Fruit fly (Drosophila melanogaster) whole organism, adult: ENCODE results near the gene spri.

Source experiments
- CG11617 ChIP-seq: fragments of 200-800 bp; sonication (Bioruptor generic); optimal IDR thresholded peaks from 2 replicates; lab custom pipeline; 2017; ENCODE audit warnings: mild to moderate bottlenecking, missing biosample characterization, missing genetic modification reagents, missing genetic modification characterization
- CG12768 ChIP-seq: fragments of 200-800 bp; sonication (Bioruptor generic); optimal IDR thresholded peaks from 2 replicates; lab custom pipeline; 2017; ENCODE audit warnings: missing biosample characterization, missing genetic modification characterization, mild to moderate bottlenecking, moderate library complexity, missing genetic modification reagents
- CG14711 ChIP-seq: fragments of 200-800 bp; sonication (Bioruptor generic); optimal IDR thresholded peaks from 2 replicates; lab custom pipeline; 2018; ENCODE audit warnings: missing biosample characterization, mild to moderate bottlenecking, missing genetic modification characterization, moderate library complexity
- CG1620 ChIP-seq: fragments of 200-800 bp; sonication (Bioruptor generic); optimal IDR thresholded peaks from 2 replicates; lab custom pipeline; 2016; ENCODE audit warnings: missing biosample characterization, missing genetic modification characterization
- CG33017 ChIP-seq: fragments of 200-800 bp; sonication (Bioruptor generic); optimal IDR thresholded peaks from 2 replicates; lab custom pipeline; 2018; ENCODE audit warnings: missing biosample characterization, mild to moderate bottlenecking, missing genetic modification characterization, moderate library complexity
- CG5204 ChIP-seq: fragments of 200-800 bp; sonication (Bioruptor generic); optimal IDR thresholded peaks from 2 replicates; lab custom pipeline; 2016; ENCODE audit warnings: missing biosample characterization, missing genetic modification characterization
- CG7045 ChIP-seq: fragments of 200-800 bp; sonication (Bioruptor generic); optimal IDR thresholded peaks from 2 replicates; lab custom pipeline; 2017; ENCODE audit warnings: missing biosample characterization, mild to moderate bottlenecking, missing genetic modification characterization
- CG7101 ChIP-seq: fragments of 200-800 bp; sonication (Bioruptor generic); optimal IDR thresholded peaks from 2 replicates; lab custom pipeline; 2018; ENCODE audit warnings: missing biosample characterization, mild to moderate bottlenecking, missing genetic modification characterization, moderate library complexity
- Clk ChIP-seq: fragments of 200-800 bp; sonication (Bioruptor generic); optimal IDR thresholded peaks from 2 replicates; lab custom pipeline; 2017; ENCODE audit warnings: missing biosample characterization, missing genetic modification characterization
- Crg-1 ChIP-seq: fragments of 200-800 bp; sonication (Bioruptor generic); optimal IDR thresholded peaks from 2 replicates; lab custom pipeline; 2016; ENCODE audit warnings: missing biosample characterization, missing genetic modification characterization
- Hr96 ChIP-seq: fragments of 200-800 bp; sonication (Bioruptor generic); optimal IDR thresholded peaks from 2 replicates; lab custom pipeline; 2016; ENCODE audit warnings: missing biosample characterization, missing genetic modification characterization
- Mnt ChIP-seq: fragments of 200-800 bp; sonication (Bioruptor generic); optimal IDR thresholded peaks from 2 replicates; lab custom pipeline; 2016; ENCODE audit warnings: missing biosample characterization, mild to moderate bottlenecking, missing genetic modification characterization
- bab1 ChIP-seq: fragments of 200-800 bp; sonication (Bioruptor generic); optimal IDR thresholded peaks from 3 replicates; lab custom pipeline; 2019; ENCODE audit warnings: missing biosample characterization, mild to moderate bottlenecking, missing genetic modification characterization, moderate library complexity
- cic ChIP-seq: fragments of 200-800 bp; sonication (Bioruptor generic); optimal IDR thresholded peaks from 2 replicates; lab custom pipeline; 2017; ENCODE audit warnings: missing biosample characterization, mild to moderate bottlenecking, missing genetic modification characterization, moderate library complexity
- cnc ChIP-seq, 2 experiments: fragments of >200 bp; optimal IDR thresholded peaks; 2 replicates each; lab custom pipeline; 2017
- kay ChIP-seq: fragments of 200-800 bp; sonication (Bioruptor generic); peaks from one replicate; lab custom pipeline; 2016; ENCODE audit warnings: missing biosample characterization, missing genetic modification characterization, borderline replicate concordance
- ovo ChIP-seq: fragments of 200-800 bp; sonication (Bioruptor generic); optimal IDR thresholded peaks from 2 replicates; lab custom pipeline; 2016; ENCODE audit warnings: missing biosample characterization, missing genetic modification characterization
- pad ChIP-seq: fragments of 200-800 bp; sonication (Bioruptor generic); optimal IDR thresholded peaks from 3 replicates; lab custom pipeline; 2017; ENCODE audit warnings: missing biosample characterization, missing genetic modification characterization, mild to moderate bottlenecking, moderate library complexity, missing genetic modification reagents
- tj ChIP-seq: fragments of 200-800 bp; sonication (Bioruptor generic); optimal IDR thresholded peaks from 3 replicates; lab custom pipeline; 2017; ENCODE audit warnings: missing biosample characterization, mild to moderate bottlenecking, missing genetic modification characterization, moderate library complexity
- toe ChIP-seq: fragments of 200-800 bp; sonication (Bioruptor generic); optimal IDR thresholded peaks from 2 replicates; lab custom pipeline; 2016; ENCODE audit warnings: missing biosample characterization, missing genetic modification characterization

spri gene

DNA sequence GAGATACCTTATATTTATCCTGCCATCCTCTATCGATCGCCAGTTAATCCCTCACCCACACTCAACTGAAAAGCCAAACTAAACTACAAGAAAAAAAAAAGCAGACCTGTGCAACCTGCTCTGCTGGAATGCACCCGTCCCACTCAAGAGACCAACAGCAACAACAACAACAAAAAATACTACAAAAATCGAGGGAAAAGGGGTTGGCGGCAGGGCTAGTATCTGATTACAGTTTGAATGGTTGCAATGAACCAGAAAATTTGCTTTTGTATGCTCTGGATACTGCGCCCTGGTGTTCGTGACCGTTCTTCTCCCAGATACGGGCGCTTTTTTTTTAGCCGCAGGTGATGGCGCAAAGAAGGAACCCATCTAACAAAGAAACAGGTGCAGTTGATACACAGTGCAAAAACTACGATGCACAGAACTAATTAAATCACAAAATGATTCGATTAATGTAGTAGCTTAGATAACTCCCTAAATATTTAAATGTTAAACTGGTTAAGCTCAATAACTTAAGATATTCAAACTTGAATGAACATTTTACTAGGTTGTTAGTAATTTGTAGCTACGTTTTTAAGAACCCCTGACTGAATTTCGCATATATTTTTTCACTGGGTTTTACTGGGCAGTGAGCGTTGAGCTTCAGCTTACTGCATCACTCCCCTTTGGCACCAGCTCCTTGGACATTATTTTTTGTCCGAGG, 46.3 kb downstream of the spri start:
- TF ChIP-seq CG7101 (no peak), Mnt (no peak), CG7045 (GFP tag; lab: Kevin White, UChicago) (no peak), CG14711 (tag; lab: Kevin White, UChicago) (no peak), CG1620 (GFP tag; lab: Kevin White, UChicago) (no peak), CG5204 (GFP tag; lab: Kevin White, UChicago) (no peak), kay (GFP tag; lab: Kevin White, UChicago) (no peak), tj (peak; percentile 30)

DNA sequence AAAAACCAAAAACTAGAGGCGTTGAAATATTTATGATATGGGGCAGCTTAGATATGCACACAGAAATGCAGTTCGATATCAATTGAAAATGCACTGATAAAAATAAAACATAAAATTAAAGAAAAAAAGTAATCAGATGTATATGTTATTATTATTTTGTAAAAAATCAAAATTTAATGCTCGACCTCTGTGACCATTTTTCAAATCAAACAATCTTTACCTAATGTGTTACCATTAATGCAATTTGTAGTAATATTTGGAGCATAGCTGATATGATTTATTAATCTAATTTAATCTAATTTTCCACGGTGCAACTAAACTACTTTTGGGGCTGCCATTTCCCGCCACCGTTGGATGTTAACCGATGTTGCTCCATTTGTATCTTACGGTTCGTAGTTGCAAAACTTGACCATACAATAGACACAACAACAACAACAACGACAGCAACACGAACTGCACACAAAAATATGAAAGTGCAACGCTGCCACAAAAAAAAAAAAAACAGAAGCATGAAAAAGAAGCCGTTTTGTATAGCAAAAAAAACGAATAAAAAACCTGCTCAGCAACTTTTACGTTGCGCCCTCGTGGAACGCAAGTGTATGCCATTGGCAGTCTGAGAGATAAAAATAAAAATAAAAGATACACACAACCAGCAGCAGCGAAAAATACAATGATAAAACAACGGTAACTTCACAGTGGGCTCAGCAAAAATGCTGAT, 49.2 kb downstream of the spri start:
- TF ChIP-seq tj (peak; percentile 85), ovo (GFP tag; lab: Kevin White, UChicago) (no peak)

DNA sequence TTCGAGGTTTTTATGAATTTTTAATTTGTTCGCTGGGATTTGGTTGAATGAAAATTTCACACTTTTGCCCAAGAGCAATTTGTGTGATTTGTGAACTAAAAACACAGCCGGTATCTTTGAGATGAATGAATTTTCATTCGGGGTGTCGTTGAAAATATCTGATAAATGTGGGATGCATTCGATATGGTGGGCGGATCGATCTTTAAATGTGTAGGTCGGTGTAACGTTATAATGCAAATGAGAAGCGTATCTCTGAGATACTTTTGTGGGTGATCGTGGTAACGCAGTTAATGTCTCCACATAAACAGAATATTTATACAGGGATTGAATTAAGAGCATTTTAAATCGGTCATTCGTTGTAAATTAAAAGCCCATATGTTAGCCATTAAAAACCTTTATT, 50.2 kb downstream of the spri start:
- no peak for TF ChIP-seq bab1
- TF ChIP-seq CG33017 (tag; lab: Kevin White, UChicago) = no peak

DNA sequence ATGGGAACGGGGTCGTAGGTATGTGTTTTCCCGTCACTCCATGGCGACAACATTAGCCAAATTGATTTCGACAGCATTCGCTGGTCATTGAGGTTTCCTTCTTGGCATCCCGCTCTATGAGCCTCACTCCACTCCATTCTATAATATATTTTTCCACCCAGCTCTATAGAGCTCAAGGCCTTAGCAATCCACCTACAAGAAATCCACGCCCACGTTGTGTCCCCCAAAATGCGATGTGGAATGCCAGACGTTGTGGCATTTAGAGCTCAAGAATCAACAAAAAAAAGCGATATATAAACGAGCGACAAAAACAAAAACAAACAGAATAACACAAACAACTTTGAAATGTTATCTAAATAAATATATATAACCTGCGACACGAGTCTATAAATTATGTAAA, 50.7 kb downstream of the spri start:
- TF ChIP-seq cnc (optimal IDR thresholded peaks at IDR 0.05; lab: Kevin White, UChicago) (no peak), CG7045 (GFP tag; lab: Kevin White, UChicago) (no peak), pad (GFP tag; lab: Kevin White, UChicago) (no peak), kay (GFP tag; lab: Kevin White, UChicago) (no peak), CG33017 (tag; lab: Kevin White, UChicago) (no peak), CG11617 (no peak), CG12768 (GFP tag; lab: Kevin White, UChicago) (no peak), toe (GFP tag; lab: Kevin White, UChicago) (no peak), Mnt (no peak), ovo (GFP tag; lab: Kevin White, UChicago) (no peak), bab1 (no peak), CG14711 (tag; lab: Kevin White, UChicago) (no peak), CG5204 (GFP tag; lab: Kevin White, UChicago) (no peak), cic (GFP tag; lab: Kevin White, UChicago) (no peak), tj (no peak), CG7101 (no peak), Hr96 (GFP tag; lab: Kevin White, UChicago) (no peak)

DNA sequence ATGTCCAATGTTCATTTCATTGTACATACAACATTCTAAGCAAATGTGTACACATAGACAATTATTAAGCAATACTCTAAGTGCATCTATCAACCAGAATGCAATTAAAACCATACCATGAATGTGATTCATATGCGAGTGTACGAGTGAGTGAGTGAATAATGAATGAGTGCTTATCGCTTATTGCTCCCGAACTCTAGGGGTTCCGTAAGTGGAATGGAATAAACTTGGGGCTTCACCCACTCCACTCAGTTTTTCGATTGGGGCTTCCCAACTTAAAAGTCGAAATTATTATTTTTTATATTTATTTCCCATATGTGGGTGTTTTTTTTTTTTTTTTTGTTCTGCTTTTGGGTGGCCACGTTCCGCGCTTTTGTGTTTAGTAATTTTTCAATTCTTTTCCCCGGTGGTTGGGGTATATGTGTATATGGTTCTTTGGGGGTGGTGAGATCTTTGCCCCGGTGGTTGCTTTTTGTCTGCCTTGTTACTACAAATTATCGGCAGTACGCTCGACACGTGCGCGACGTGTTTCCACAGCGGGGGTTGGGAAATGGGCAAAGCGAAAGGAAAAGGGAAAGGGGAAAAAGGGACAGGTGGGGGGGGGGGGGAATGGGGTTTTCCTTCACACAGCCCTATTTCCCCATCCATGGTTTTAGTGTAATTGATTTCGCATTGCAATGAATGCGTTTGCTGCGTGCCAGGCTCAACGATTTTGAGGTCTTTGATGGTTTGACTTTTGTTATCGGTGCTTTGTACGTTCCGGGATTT, 51.5 kb downstream of the spri start:
- TF ChIP-seq pad (GFP tag; lab: Kevin White, UChicago) = no peak
- no peak for TF ChIP-seq CG7045 (GFP tag; lab: Kevin White, UChicago)
- TF ChIP-seq Crg-1 = no peak
- TF ChIP-seq kay (GFP tag; lab: Kevin White, UChicago) = peak; percentile 20

DNA sequence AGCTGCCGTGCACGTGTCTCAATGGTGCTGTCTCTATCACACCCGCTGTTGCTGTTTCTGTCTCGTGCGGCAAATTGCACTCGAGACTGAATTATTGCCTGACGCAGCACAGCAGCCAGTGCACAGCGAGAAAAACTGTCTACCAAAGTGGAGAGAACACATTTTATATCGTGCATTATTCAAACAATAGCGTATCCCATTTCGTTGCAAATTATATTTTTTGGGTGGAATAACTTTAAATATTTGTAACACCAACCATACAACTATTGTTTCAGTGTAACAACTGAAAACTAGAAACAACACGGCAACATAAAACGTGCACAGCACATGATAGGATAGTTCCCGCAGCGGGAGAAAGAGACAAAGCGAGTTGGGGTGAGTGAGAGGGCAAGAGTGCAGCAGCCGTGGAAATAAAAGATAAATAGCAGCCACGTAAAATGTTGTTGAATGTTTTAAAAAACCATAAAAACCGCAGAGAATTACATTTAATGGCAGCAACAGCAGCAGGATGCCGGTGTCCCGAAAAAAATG, 69.8 kb downstream of the spri start:
- peak; percentile 27 for TF ChIP-seq kay (GFP tag; lab: Kevin White, UChicago)
- no peak for TF ChIP-seq CG14711 (tag; lab: Kevin White, UChicago)
- TF ChIP-seq CG33017 (tag; lab: Kevin White, UChicago) = no peak
- TF ChIP-seq Crg-1 = no peak
- TF ChIP-seq CG1620 (GFP tag; lab: Kevin White, UChicago) = no peak
- TF ChIP-seq cic (GFP tag; lab: Kevin White, UChicago) = no peak
- peak; percentile 30 for TF ChIP-seq bab1
- no peak for TF ChIP-seq Clk (GFP tag; lab: Kevin White, UChicago)
- TF ChIP-seq tj = peak; percentile 33

DNA sequence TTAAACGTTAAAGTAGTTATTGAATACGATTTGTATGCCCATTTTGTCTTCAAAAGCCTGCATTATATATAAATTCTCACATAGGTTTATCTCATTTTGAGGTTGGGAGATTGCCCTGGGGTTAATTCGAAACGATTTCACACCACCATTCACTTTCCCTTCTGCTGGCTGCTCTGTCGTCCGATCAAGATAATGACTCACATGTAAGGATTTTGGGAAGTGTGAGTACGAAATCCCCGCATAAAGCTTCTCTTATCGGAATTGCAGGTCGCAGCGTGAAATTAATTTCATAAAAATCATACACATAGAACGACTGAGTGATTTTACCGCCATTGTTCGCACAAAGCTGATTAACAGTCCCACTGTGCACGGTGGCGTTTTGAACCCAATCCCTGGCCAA, 70.4 kb downstream of the spri start:
- TF ChIP-seq Mnt (no peak), kay (GFP tag; lab: Kevin White, UChicago) (no peak), CG1620 (GFP tag; lab: Kevin White, UChicago) (no peak), cic (GFP tag; lab: Kevin White, UChicago) (no peak), CG33017 (tag; lab: Kevin White, UChicago) (no peak), cnc (optimal IDR thresholded peaks at IDR 0.05; lab: Kevin White, UChicago) (no peak), Hr96 (GFP tag; lab: Kevin White, UChicago) (no peak), tj (no peak), ovo (GFP tag; lab: Kevin White, UChicago) (no peak), pad (GFP tag; lab: Kevin White, UChicago) (no peak), CG7101 (no peak), bab1 (no peak), CG11617 (no peak), toe (GFP tag; lab: Kevin White, UChicago) (no peak), Crg-1 (no peak), CG14711 (tag; lab: Kevin White, UChicago) (no peak), CG7045 (GFP tag; lab: Kevin White, UChicago) (no peak), Clk (GFP tag; lab: Kevin White, UChicago) (no peak), CG5204 (GFP tag; lab: Kevin White, UChicago) (no peak)
